Worm (Caenorhabditis elegans) whole organism, mixed stage, embryonic: ENCODE results near the gene F58E6.8.

Source experiments
- bed-3 ChIP-seq: fragments of 200-800 bp; sonication (Bioruptor generic); optimal IDR thresholded peaks from 3 replicates; lab custom pipeline; 2018; ENCODE audit warnings: mild to moderate bottlenecking, missing genetic modification characterization, moderate library complexity, missing compliant biosample characterization
- blmp-1 ChIP-seq: fragments of 150-350 bp; optimal IDR thresholded peaks from 2 replicates; lab custom pipeline; 2014; ENCODE audit warnings: missing biosample characterization, missing genetic modification characterization
- ceh-39 ChIP-seq: fragments of 150-350 bp; optimal IDR thresholded peaks from 2 replicates; lab custom pipeline; 2014; ENCODE audit warnings: missing biosample characterization, missing genetic modification characterization
- elt-1 ChIP-seq: sonication (generic microtip); optimal IDR thresholded peaks from 2 replicates; lab custom pipeline; 2017; ENCODE audit warnings: missing genetic modification characterization, mild to moderate bottlenecking, missing compliant biosample characterization, antibody characterized with exemption, moderate library complexity, borderline replicate concordance; ENCODE audit not compliant: insufficient read depth
- elt-3 ChIP-seq: fragments of 150-350 bp; optimal IDR thresholded peaks from 2 replicates; lab custom pipeline; 2014; ENCODE audit warnings: missing biosample characterization, missing genetic modification characterization
- lin-13 ChIP-seq: fragments of 150-350 bp; optimal IDR thresholded peaks from 2 replicates; lab custom pipeline; 2014; ENCODE audit warnings: missing biosample characterization, missing genetic modification characterization
- lsy-2 ChIP-seq: fragments of 150-350 bp; optimal IDR thresholded peaks from 2 replicates; lab custom pipeline; 2014; ENCODE audit warnings: missing biosample characterization, missing genetic modification characterization
- nhr-12 ChIP-seq: fragments of 150-350 bp; optimal IDR thresholded peaks from 2 replicates; lab custom pipeline; 2014; ENCODE audit warnings: missing biosample characterization, missing genetic modification characterization
- snpc-4 ChIP-seq: fragments of 150-350 bp; optimal IDR thresholded peaks from 2 replicates; lab custom pipeline; 2014; ENCODE audit warnings: missing biosample characterization, missing genetic modification characterization
- unc-39 ChIP-seq: fragments of 150-350 bp; optimal IDR thresholded peaks from 2 replicates; lab custom pipeline; 2014; ENCODE audit warnings: missing biosample characterization, missing genetic modification characterization

DNA sequence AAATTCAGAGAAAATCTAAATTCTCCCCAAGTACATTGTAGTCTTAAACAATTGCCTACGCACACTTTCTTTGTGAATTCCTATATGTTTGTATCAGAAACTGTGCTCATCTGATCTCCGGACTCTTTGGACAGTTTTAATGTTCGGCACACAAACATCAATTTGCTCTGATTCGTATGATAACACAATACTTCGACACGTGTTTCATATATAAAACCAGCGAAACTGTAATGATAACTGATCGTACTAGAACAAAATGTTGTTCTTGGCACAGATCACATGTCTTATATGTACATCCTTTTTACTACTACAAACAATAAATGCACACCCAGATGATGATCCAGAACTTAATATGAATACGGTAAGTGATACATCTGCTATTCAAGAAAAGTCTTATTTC, 35.7 kb upstream of the F58E6.8 start, which contains the start of gene lipl-2:
- no peak for TF ChIP-seq lin-13
- TF ChIP-seq lsy-2, result no peak
- TF ChIP-seq elt-3 (tag; lab: Kevin White, UChicago), result no peak
- no peak for TF ChIP-seq snpc-4 (tag; lab: Kevin White, UChicago)
- TF ChIP-seq elt-1 (tag; lab: Kevin White, UChicago), result no peak
- TF ChIP-seq bed-3 (GFP tag; lab: Kevin White, UChicago), result no peak
- no peak for TF ChIP-seq unc-39 (tag; lab: Kevin White, UChicago)
- TF ChIP-seq nhr-12 (tag; lab: Kevin White, UChicago), result no peak
- no peak for TF ChIP-seq blmp-1 (tag; lab: Kevin White, UChicago)
- no peak for TF ChIP-seq ceh-39 (tag; lab: Kevin White, UChicago)
